Fruit fly (Drosophila melanogaster) whole organism: ENCODE data around the gene CG7156.

ENCODE experiments used
- Dll ChIP-seq: fragments of >200 bp; optimal IDR thresholded peaks from 2 replicates; lab custom pipeline; 2017
- EcR ChIP-seq, 2 experiments: fragments of >200 bp; optimal IDR thresholded peaks; 2 replicates each; lab custom pipeline; 2017; ENCODE audit warnings: missing biosample characterization in 2 of 2, missing genetic modification characterization in 2 of 2, missing genetic modification reagents in 2 of 2
- pan ChIP-seq: fragments of >200 bp; optimal IDR thresholded peaks from 2 replicates; lab custom pipeline; 2017
- psq ChIP-seq: fragments of >200 bp; optimal IDR thresholded peaks from 2 replicates; lab custom pipeline; 2017

DNA sequence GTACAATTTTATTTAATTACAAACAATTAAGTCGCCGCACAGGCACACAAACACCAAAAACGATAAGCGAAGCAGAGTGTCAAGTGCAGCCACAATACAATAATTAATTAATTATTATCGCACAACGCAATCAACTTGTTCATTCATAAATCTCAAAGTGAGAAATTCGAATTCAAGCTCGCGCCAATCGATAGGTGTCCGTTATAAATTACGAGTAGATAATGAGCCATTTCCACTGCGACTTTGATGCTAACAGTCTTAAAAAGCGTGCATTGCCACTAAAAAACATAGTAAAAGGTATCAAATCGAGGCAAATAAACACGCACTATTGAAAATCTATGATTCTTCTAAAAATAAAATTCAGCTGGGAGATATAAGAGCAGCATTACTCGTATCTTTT, 11.7 kb downstream of the CG7156 start:
- TF ChIP-seq Dll (lab: Kevin White, UChicago) (no peak), pan (lab: Kevin White, UChicago) (no peak), psq (lab: Kevin White, UChicago) (no peak), EcR (GFP tag; optimal IDR thresholded peaks at IDR 0.05; lab: Kevin White, UChicago) (no peak)
